Worm (Caenorhabditis elegans): Measurements from ENCODE around the gene spp-20.

Gene spp-20

ce11 chrV:6559585-6559984 is 1.6 kb upstream of the spp-20 start:
- TF ChIP-seq sma-3 (GFP tag; optimal IDR thresholded peaks at IDR 0.05): peak; percentile 7
- peak; percentile 4 for TF ChIP-seq sma-9 (GFP tag; optimal IDR thresholded peaks at IDR 0.05)
- no peak for TF ChIP-seq sma-9 (tag; optimal IDR thresholded peaks at IDR 0.05)
- no peak for TF ChIP-seq ztf-1 (GFP tag; conservative IDR thresholded peaks at IDR 0.05)

ce11 chrV:6559105-6559504 is 1.1 kb upstream of the spp-20 start, which contains the start of gene spp-26:
spp-26 (minus strand) TSS chrV:6559205.
- TF ChIP-seq nhr-12 (tag; optimal IDR thresholded peaks at IDR 0.05): no peak
- TF ChIP-seq gmeb-1 (tag; optimal IDR thresholded peaks at IDR 0.05): no peak
- no peak for TF ChIP-seq nhr-11 (tag; optimal IDR thresholded peaks at IDR 0.05)
- TF ChIP-seq nhr-6 (tag; optimal IDR thresholded peaks at IDR 0.05): no peak
- no peak for TF ChIP-seq nhr-25 (tag; optimal IDR thresholded peaks at IDR 0.05)
- no peak for TF ChIP-seq lin-39 (tag; optimal IDR thresholded peaks at IDR 0.05)
- TF ChIP-seq snpc-4 (tag; optimal IDR thresholded peaks at IDR 0.05): no peak
- TF ChIP-seq aly-2 (tag; optimal IDR thresholded peaks at IDR 0.05): no peak
- no peak for TF ChIP-seq fos-1 (tag; optimal IDR thresholded peaks at IDR 0.05)
- TF ChIP-seq sma-3 (GFP tag; optimal IDR thresholded peaks at IDR 0.05): no peak
- no peak for TF ChIP-seq nhr-237 (tag; optimal IDR thresholded peaks at IDR 0.05)
- no peak for TF ChIP-seq dmd-4 (tag; optimal IDR thresholded peaks at IDR 0.05)
- TF ChIP-seq ztf-1 (GFP tag; conservative IDR thresholded peaks at IDR 0.05): no peak
- TF ChIP-seq mbf-1 (tag; optimal IDR thresholded peaks at IDR 0.05): no peak

- TF ChIP-seq ztf-11 (tag; optimal IDR thresholded peaks at IDR 0.05) (no peak), lin-13 (GFP tag; optimal IDR thresholded peaks at IDR 0.05) (no peak), nhr-23 (tag; optimal IDR thresholded peaks at IDR 0.05) (no peak), nhr-10 (tag; optimal IDR thresholded peaks at IDR 0.05) (no peak), Y55F3AM.14 (GFP tag; optimal IDR thresholded peaks at IDR 0.05) (no peak), ceh-16 (tag; optimal IDR thresholded peaks at IDR 0.05) (no peak), C34F6.9 (tag; optimal IDR thresholded peaks at IDR 0.05) (no peak), nhr-6 (tag; optimal IDR thresholded peaks at IDR 0.05) (no peak), egl-27 (tag; optimal IDR thresholded peaks at IDR 0.05) (no peak), alr-1 (tag; optimal IDR thresholded peaks at IDR 0.05) (no peak), ceh-82 (tag; optimal IDR thresholded peaks at IDR 0.05) (no peak), ztf-4 (tag; optimal IDR thresholded peaks at IDR 0.05) (no peak), skn-1 (tag; optimal IDR thresholded peaks at IDR 0.05) (no peak), nhr-129 (tag; optimal IDR thresholded peaks at IDR 0.05) (no peak)
Observed at ce11 chrV:6557035-6557434, 968 bp downstream of the spp-20 start, which contains the start of gene spp-27. spp-27 (minus strand) TSS chrV:6557135.

ce11 chrV:6554308-6554707 is 3.7 kb downstream of the spp-20 start, which contains the start of gene K04A8.19:
K04A8.19 (minus strand) TSS chrV:6554408.
- TF ChIP-seq lin-13 (GFP tag; optimal IDR thresholded peaks at IDR 0.05) (no peak), nhr-23 (tag; optimal IDR thresholded peaks at IDR 0.05) (no peak)

- TF ChIP-seq sma-9 (GFP tag; optimal IDR thresholded peaks at IDR 0.05) (peak; percentile 43), sma-9 (tag; optimal IDR thresholded peaks at IDR 0.05) (no peak), nhr-6 (tag; optimal IDR thresholded peaks at IDR 0.05) (no peak), fos-1 (tag; optimal IDR thresholded peaks at IDR 0.05) (peak; percentile 59), nhr-129 (tag; optimal IDR thresholded peaks at IDR 0.05) (peak; percentile 54), sma-3 (GFP tag; optimal IDR thresholded peaks at IDR 0.05) (peak; percentile 19), C34F6.9 (tag; optimal IDR thresholded peaks at IDR 0.05) (peak; percentile 18)
Observed at ce11 chrV:6551707-6552390, 6.2 kb downstream of the spp-20 start, which contains the start of gene twk-10. twk-10 (plus strand) TSS chrV:6552340.

- TF ChIP-seq nhr-129 (tag; optimal IDR thresholded peaks at IDR 0.05): no peak
- no peak for TF ChIP-seq sma-3 (GFP tag; optimal IDR thresholded peaks at IDR 0.05)
- TF ChIP-seq ceh-82 (tag; optimal IDR thresholded peaks at IDR 0.05): no peak
- TF ChIP-seq ceh-16 (tag; optimal IDR thresholded peaks at IDR 0.05): no peak
- TF ChIP-seq elt-1 (tag; optimal IDR thresholded peaks at IDR 0.05): no peak
- TF ChIP-seq lin-11 (tag; optimal IDR thresholded peaks at IDR 0.05): no peak
- no peak for TF ChIP-seq aly-2 (tag; optimal IDR thresholded peaks at IDR 0.05)
- no peak for TF ChIP-seq zag-1 (tag; optimal IDR thresholded peaks at IDR 0.05)
- TF ChIP-seq nhr-11 (tag; optimal IDR thresholded peaks at IDR 0.05): no peak
Observed at ce11 chrV:6549871-6550270, 8.1 kb downstream of the spp-20 start, which contains the start of gene lipl-4. lipl-4 (plus strand) TSS chrV:6550171.
